Comparison of ENCODE assay signal across 3 fruit fly cellular contexts in genomic region chr3R:13912008-13912803, dm6.
TF ChIP-seq lines count a peak whose summit lies in the region.

No protein-coding gene starts in this region.

- no peak for TF ChIP-seq CTCF in whole organism, embryonic (GFP tag; optimal IDR thresholded peaks at IDR 0.05; lab: Kevin White, UChicago)

TF ChIP-seq in whole organism, embryonic, 481 proteins besides CTCF, POLR2A, EP300 and RAD21 (continues in another document):
- TF ChIP-seq CG10979 (tag; optimal IDR thresholded peaks at IDR 0.05; lab: Kevin White, UChicago): no peak
- no peak for TF ChIP-seq slou (GFP tag; optimal IDR thresholded peaks at IDR 0.05; lab: Kevin White, UChicago)
- TF ChIP-seq psq (GFP tag; optimal IDR thresholded peaks at IDR 0.05; lab: Kevin White, UChicago): no peak
- no peak for TF ChIP-seq CG7963 (GFP tag; IDR thresholded peaks at IDR 0.05; lab: Robert Waterston, UW; ENCODE audit: partially characterized antibody)
- no peak for TF ChIP-seq fru (optimal IDR thresholded peaks at IDR 0.05; lab: Kevin White, UChicago)
- TF ChIP-seq schlank (tag; optimal IDR thresholded peaks at IDR 0.05; lab: Kevin White, UChicago): no peak
- peak; percentile 85 for TF ChIP-seq CG6254 (GFP tag; optimal IDR thresholded peaks at IDR 0.05; lab: Kevin White, UChicago)
- no peak for TF ChIP-seq Blimp-1 (GFP tag; optimal IDR thresholded peaks at IDR 0.05; lab: Kevin White, UChicago)
- 0 out of 2 replicates have a peak, but pooled peaks have one; percentile 41 for TF ChIP-seq crol (GFP tag; IDR thresholded peaks at IDR 0.05; lab: Robert Waterston, UW)
- TF ChIP-seq vvl (GFP tag; IDR thresholded peaks at IDR 0.05; lab: Robert Waterston, UW): peak; percentile 64; the same call in 1 of the 2 replicates
- 0 out of 3 replicates have a peak, but pooled peaks have one; percentile 15 for TF ChIP-seq CG7357 (GFP tag; IDR thresholded peaks at IDR 0.05; lab: Robert Waterston, UW)
- TF ChIP-seq CG30020 (tag; optimal IDR thresholded peaks at IDR 0.05; lab: Kevin White, UChicago): no peak
- TF ChIP-seq abd-A (tag; optimal IDR thresholded peaks at IDR 0.05; lab: Kevin White, UChicago): peak; percentile 88
- TF ChIP-seq ac (GFP tag; optimal IDR thresholded peaks at IDR 0.05; lab: Kevin White, UChicago): no peak
- no peak for TF ChIP-seq dati (GFP tag; IDR thresholded peaks at IDR 0.05; lab: Robert Waterston, UW)
- TF ChIP-seq inv (GFP tag; IDR thresholded peaks at IDR 0.05; lab: Robert Waterston, UW; ENCODE audit: partially characterized antibody): no peak
- peak; percentile 44; the same call in 1 of the 3 replicates for TF ChIP-seq CG6175 (GFP tag; IDR thresholded peaks at IDR 0.05; lab: Robert Waterston, UW)
- TF ChIP-seq Med (GFP tag; lab: Kevin White, UChicago): peak; percentile 40
- no peak for TF ChIP-seq grau (tag; optimal IDR thresholded peaks at IDR 0.05; lab: Kevin White, UChicago)
- TF ChIP-seq CG13287 (GFP tag; IDR thresholded peaks at IDR 0.05; lab: Robert Waterston, UW; ENCODE audit: partially characterized antibody): no peak
- TF ChIP-seq run (tag; optimal IDR thresholded peaks at IDR 0.05; lab: Kevin White, UChicago): peak; percentile 46
- no peak for TF ChIP-seq E2f2 (GFP tag; IDR thresholded peaks at IDR 0.05; lab: Robert Waterston, UW)
- no peak for TF ChIP-seq luna (GFP tag; optimal IDR thresholded peaks at IDR 0.05; lab: Kevin White, UChicago)
- TF ChIP-seq Fer3 (tag; optimal IDR thresholded peaks at IDR 0.05; lab: Kevin White, UChicago): no peak
- TF ChIP-seq ken (GFP tag; IDR thresholded peaks at IDR 0.05; lab: Robert Waterston, UW): no peak
- TF ChIP-seq CG12659 (GFP tag; optimal IDR thresholded peaks at IDR 0.05; lab: Kevin White, UChicago): no peak
- TF ChIP-seq kni (GFP tag; optimal IDR thresholded peaks at IDR 0.05; lab: Kevin White, UChicago): peak; percentile 23
- no peak for TF ChIP-seq CG17186 (GFP tag; optimal IDR thresholded peaks at IDR 0.05; lab: Kevin White, UChicago)
- peak; percentile 54 for TF ChIP-seq Ets65A (GFP tag; lab: Kevin White, UChicago)
- peak; percentile 48 for TF ChIP-seq sd (tag; optimal IDR thresholded peaks at IDR 0.05; lab: Kevin White, UChicago)

TF ChIP-seq in whole organism, prepupa, 60 proteins besides CTCF, POLR2A, EP300 and RAD21:
- 0 out of 3 replicates have a peak, but pooled peaks have one; percentile 9 for TF ChIP-seq CG6163 (GFP tag; IDR thresholded peaks at IDR 0.05; lab: Robert Waterston, UW)
- peak; percentile 7 for TF ChIP-seq Eip78C (GFP tag; lab: Kevin White, UChicago)
- peak in 1 of 2 experiments; percentile 57 for TF ChIP-seq ss (GFP tag; optimal IDR thresholded peaks at IDR 0.05; lab: Kevin White, UChicago)
- no peak for TF ChIP-seq OdsH (GFP tag; optimal IDR thresholded peaks at IDR 0.05; lab: Kevin White, UChicago)

TF ChIP-seq in whole organism, pupa, 21 proteins besides CTCF, POLR2A, EP300 and RAD21:
- TF ChIP-seq fd96Ca (GFP tag; IDR thresholded peaks at IDR 0.05; lab: Robert Waterston, UW) (0 out of 3 replicates have a peak, but pooled peaks have one; percentile 28), CG17806 (tag; optimal IDR thresholded peaks at IDR 0.05; lab: Kevin White, UChicago) (no peak)
